Fruit fly (Drosophila melanogaster) whole organism, adult: ENCODE results near the gene vir-1.

Source experiments
- CG11617 ChIP-seq: fragments of 200-800 bp; sonication (Bioruptor generic); optimal IDR thresholded peaks from 2 replicates; lab custom pipeline; 2017; ENCODE audit warnings: mild to moderate bottlenecking, missing biosample characterization, missing genetic modification reagents, missing genetic modification characterization
- CG14711 ChIP-seq: fragments of 200-800 bp; sonication (Bioruptor generic); optimal IDR thresholded peaks from 2 replicates; lab custom pipeline; 2018; ENCODE audit warnings: missing biosample characterization, mild to moderate bottlenecking, missing genetic modification characterization, moderate library complexity
- CG33017 ChIP-seq: fragments of 200-800 bp; sonication (Bioruptor generic); optimal IDR thresholded peaks from 2 replicates; lab custom pipeline; 2018; ENCODE audit warnings: missing biosample characterization, mild to moderate bottlenecking, missing genetic modification characterization, moderate library complexity
- CG7045 ChIP-seq: fragments of 200-800 bp; sonication (Bioruptor generic); optimal IDR thresholded peaks from 2 replicates; lab custom pipeline; 2017; ENCODE audit warnings: missing biosample characterization, mild to moderate bottlenecking, missing genetic modification characterization
- Hr96 ChIP-seq: fragments of 200-800 bp; sonication (Bioruptor generic); optimal IDR thresholded peaks from 2 replicates; lab custom pipeline; 2016; ENCODE audit warnings: missing biosample characterization, missing genetic modification characterization
- cic ChIP-seq: fragments of 200-800 bp; sonication (Bioruptor generic); optimal IDR thresholded peaks from 2 replicates; lab custom pipeline; 2017; ENCODE audit warnings: missing biosample characterization, mild to moderate bottlenecking, missing genetic modification characterization, moderate library complexity
- cnc ChIP-seq, 2 experiments: fragments of >200 bp; optimal IDR thresholded peaks; 2 replicates each; lab custom pipeline; 2017
- kay ChIP-seq: fragments of 200-800 bp; sonication (Bioruptor generic); peaks from one replicate; lab custom pipeline; 2016; ENCODE audit warnings: missing biosample characterization, missing genetic modification characterization, borderline replicate concordance
- ovo ChIP-seq: fragments of 200-800 bp; sonication (Bioruptor generic); optimal IDR thresholded peaks from 2 replicates; lab custom pipeline; 2016; ENCODE audit warnings: missing biosample characterization, missing genetic modification characterization
- pad ChIP-seq: fragments of 200-800 bp; sonication (Bioruptor generic); optimal IDR thresholded peaks from 3 replicates; lab custom pipeline; 2017; ENCODE audit warnings: missing biosample characterization, missing genetic modification characterization, mild to moderate bottlenecking, moderate library complexity, missing genetic modification reagents

DNA sequence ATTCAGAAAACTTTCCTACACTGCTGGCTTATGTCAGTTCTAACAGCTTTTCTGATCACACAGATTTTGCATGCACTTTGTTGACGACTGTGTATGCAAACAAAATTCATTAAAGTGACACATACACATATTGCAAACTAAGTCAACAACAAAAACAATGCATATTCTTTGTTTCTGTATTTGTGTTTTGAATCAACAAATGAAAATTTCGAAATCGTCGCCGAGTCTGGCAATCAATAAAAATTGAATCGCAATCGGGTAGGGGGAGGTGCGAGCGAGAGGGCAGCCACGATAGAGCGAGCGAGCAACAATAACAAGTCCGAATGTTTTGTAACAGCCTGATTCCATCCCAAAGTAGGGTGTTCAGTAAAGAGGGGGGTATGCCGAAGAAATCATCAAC lies 39.8 kb upstream of the vir-1 start:
- TF ChIP-seq pad (GFP tag; lab: Kevin White, UChicago) = peak; percentile 33
- TF ChIP-seq ovo (GFP tag; lab: Kevin White, UChicago) = peak; percentile 51
- TF ChIP-seq cic (GFP tag; lab: Kevin White, UChicago) = peak; percentile 65
- no peak for TF ChIP-seq cnc (optimal IDR thresholded peaks at IDR 0.05; lab: Kevin White, UChicago)
- TF ChIP-seq CG14711 (tag; lab: Kevin White, UChicago) = peak; percentile 42
- TF ChIP-seq CG11617 (GFP tag; lab: Kevin White, UChicago) = peak; percentile 10
- TF ChIP-seq Hr96 (GFP tag; lab: Kevin White, UChicago) = no peak
- TF ChIP-seq kay = no peak
- TF ChIP-seq CG7045 = no peak
- TF ChIP-seq CG33017 (tag; lab: Kevin White, UChicago) = peak; percentile 24
